Worm (Caenorhabditis elegans): ENCODE data around the gene C33A11.2.
A peak's percentile ranks its signal among the peaks of the same experiment; 100 is the strongest.

The C33A11.2 gene

ce11 chrX:15343971-15344370, 21.8 kb upstream of the C33A11.2 start (continued):
- TF ChIP-seq nhr-129 (tag; optimal IDR thresholded peaks at IDR 0.05) (no peak), nhr-237 (tag; optimal IDR thresholded peaks at IDR 0.05) (peak; percentile 11), lin-11 (tag; optimal IDR thresholded peaks at IDR 0.05) (no peak), dmd-4 (tag; optimal IDR thresholded peaks at IDR 0.05) (no peak), gmeb-1 (tag; optimal IDR thresholded peaks at IDR 0.05) (no peak), blmp-1 (tag; optimal IDR thresholded peaks at IDR 0.05; ENCODE audit: insufficient read depth) (no peak), nhr-21 (tag; optimal IDR thresholded peaks at IDR 0.05) (peak; percentile 37), crh-2 (tag; optimal IDR thresholded peaks at IDR 0.05) (no peak), sma-9 (GFP tag; optimal IDR thresholded peaks at IDR 0.05) (peak; percentile 46), sma-9 (tag; optimal IDR thresholded peaks at IDR 0.05) (no peak), unc-55 (GFP tag; optimal IDR thresholded peaks at IDR 0.05) (no peak), ceh-82 (tag; optimal IDR thresholded peaks at IDR 0.05) (no peak), mbf-1 (tag; optimal IDR thresholded peaks at IDR 0.05) (no peak), ceh-16 (tag; optimal IDR thresholded peaks at IDR 0.05) (no peak), alr-1 (tag; optimal IDR thresholded peaks at IDR 0.05) (no peak), ztf-11 (tag; optimal IDR thresholded peaks at IDR 0.05) (no peak), zag-1 (tag; optimal IDR thresholded peaks at IDR 0.05) (no peak), nhr-6 (tag; optimal IDR thresholded peaks at IDR 0.05) (no peak), fos-1 (tag; optimal IDR thresholded peaks at IDR 0.05) (no peak), F13H6.1 (tag; optimal IDR thresholded peaks at IDR 0.05) (no peak)

- TF ChIP-seq lsy-2 (tag; optimal IDR thresholded peaks at IDR 0.05), result peak in 1 of 2 experiments; percentile 58
- peak; percentile 68 for TF ChIP-seq F13H6.1 (tag; optimal IDR thresholded peaks at IDR 0.05)
- TF ChIP-seq sma-9 (GFP tag; optimal IDR thresholded peaks at IDR 0.05), result peak; percentile 47
- TF ChIP-seq sma-9 (tag; optimal IDR thresholded peaks at IDR 0.05), result no peak
- peak; percentile 5 for TF ChIP-seq crh-2 (tag; optimal IDR thresholded peaks at IDR 0.05)
- TF ChIP-seq alr-1 (tag; optimal IDR thresholded peaks at IDR 0.05), result no peak
- TF ChIP-seq snpc-4 (tag; optimal IDR thresholded peaks at IDR 0.05), result peak; percentile 93
- TF ChIP-seq mab-5 (tag; optimal IDR thresholded peaks at IDR 0.05), result no peak
- no peak for TF ChIP-seq elt-1 (tag; optimal IDR thresholded peaks at IDR 0.05)
- TF ChIP-seq nhr-6 (tag; optimal IDR thresholded peaks at IDR 0.05), result no peak
- TF ChIP-seq nhr-11 (tag; optimal IDR thresholded peaks at IDR 0.05), result no peak
- no peak for TF ChIP-seq nhr-10 (tag; optimal IDR thresholded peaks at IDR 0.05)
- TF ChIP-seq unc-62 (GFP tag; optimal IDR thresholded peaks at IDR 0.05), result no peak
- TF ChIP-seq ztf-1 (GFP tag; conservative IDR thresholded peaks at IDR 0.05), result no peak
- peak; percentile 6 for TF ChIP-seq C34F6.9 (tag; optimal IDR thresholded peaks at IDR 0.05)
- peak; percentile 51 for TF ChIP-seq fos-1 (tag; optimal IDR thresholded peaks at IDR 0.05)
- TF ChIP-seq unc-39 (tag; optimal IDR thresholded peaks at IDR 0.05), result no peak
- peak; percentile 37 for TF ChIP-seq sem-4 (tag; optimal IDR thresholded peaks at IDR 0.05)
- peak; percentile 2 for TF ChIP-seq egl-27 (tag; optimal IDR thresholded peaks at IDR 0.05)
- TF ChIP-seq sma-3 (GFP tag; optimal IDR thresholded peaks at IDR 0.05), result peak; percentile 31
- no peak for TF ChIP-seq lin-39 (tag; optimal IDR thresholded peaks at IDR 0.05)
- TF ChIP-seq ztf-11 (tag; optimal IDR thresholded peaks at IDR 0.05), result no peak
- no peak for TF ChIP-seq ceh-82 (tag; optimal IDR thresholded peaks at IDR 0.05)
These were observed 20.2 kb upstream of the C33A11.2 start for ce11 chrX:15345346-15346198.

ce11 chrX:15347680-15348079, 18.1 kb upstream of the C33A11.2 start:
- TF ChIP-seq mdl-1 (tag; optimal IDR thresholded peaks at IDR 0.05), result no peak
- peak; percentile 2 for TF ChIP-seq sma-9 (GFP tag; optimal IDR thresholded peaks at IDR 0.05)
- TF ChIP-seq sma-9 (tag; optimal IDR thresholded peaks at IDR 0.05), result no peak
- peak; percentile 30 for TF ChIP-seq F13H6.1 (tag; optimal IDR thresholded peaks at IDR 0.05)
- TF ChIP-seq ama-1 (optimal IDR thresholded peaks at IDR 0.05), result no peak
- TF ChIP-seq skn-1 (tag; optimal IDR thresholded peaks at IDR 0.05), result no peak
- TF ChIP-seq snpc-4 (tag; optimal IDR thresholded peaks at IDR 0.05), result no peak
- TF ChIP-seq C34F6.9 (tag; optimal IDR thresholded peaks at IDR 0.05), result peak; percentile 5
- no peak for TF ChIP-seq nhr-77 (tag; optimal IDR thresholded peaks at IDR 0.05)
- TF ChIP-seq gmeb-1 (tag; optimal IDR thresholded peaks at IDR 0.05), result no peak
- no peak for TF ChIP-seq ztf-4 (tag; optimal IDR thresholded peaks at IDR 0.05)
- peak; percentile 43 for TF ChIP-seq lin-39 (tag; optimal IDR thresholded peaks at IDR 0.05)
- no peak for TF ChIP-seq unc-39 (tag; optimal IDR thresholded peaks at IDR 0.05)
- TF ChIP-seq blmp-1 (tag; optimal IDR thresholded peaks at IDR 0.05; ENCODE audit: insufficient read depth), result no peak
- TF ChIP-seq crh-2 (tag; optimal IDR thresholded peaks at IDR 0.05), result no peak

All from whole organism, L2 larva.